Worm (Caenorhabditis elegans) whole organism, L1 larva: ENCODE data around the gene wdr-31.

Source experiments
- C04F5.9 ChIP-seq: sonication (generic microtip); optimal IDR thresholded peaks from 2 replicates; lab custom pipeline; 2016; ENCODE audit warnings: missing genetic modification characterization, missing compliant biosample characterization
- Y116A8C.19 ChIP-seq: sonication (generic microtip); optimal IDR thresholded peaks from 2 replicates; lab custom pipeline; 2016; ENCODE audit warnings: missing compliant biosample characterization, missing genetic modification characterization, borderline replicate concordance
- aha-1 ChIP-seq: fragments of 150-350 bp; optimal IDR thresholded peaks from 2 replicates; lab custom pipeline; 2014; ENCODE audit warnings: missing biosample characterization, missing genetic modification characterization
- alr-1 ChIP-seq: fragments of 200-800 bp; sonication (Bioruptor generic); optimal IDR thresholded peaks from 2 replicates; lab custom pipeline; 2018; ENCODE audit warnings: borderline replicate concordance, mild to moderate bottlenecking, missing genetic modification characterization, missing compliant biosample characterization
- blmp-1 ChIP-seq: fragments of 150-350 bp; optimal IDR thresholded peaks from 2 replicates; lab custom pipeline; 2014; ENCODE audit warnings: missing biosample characterization, missing genetic modification characterization
- ceh-63 ChIP-seq: fragments of 200-800 bp; sonication (Bioruptor generic); optimal IDR thresholded peaks from 2 replicates; lab custom pipeline; 2018; ENCODE audit warnings: mild to moderate bottlenecking, missing genetic modification characterization, missing compliant biosample characterization
- ceh-8 ChIP-seq: fragments of 200-800 bp; sonication (Bioruptor generic); optimal IDR thresholded peaks from 2 replicates; lab custom pipeline; 2018; ENCODE audit warnings: mild to moderate bottlenecking, missing genetic modification characterization, moderate library complexity, missing compliant biosample characterization
- ceh-88 ChIP-seq: fragments of 200-800 bp; sonication (Bioruptor generic); IDR thresholded peaks from 2 replicates; pipeline ENCODE4 v1.3.6; 2022; ENCODE audit warnings: missing genetic modification characterization, missing compliant biosample characterization
- ces-1 ChIP-seq: fragments of 150-350 bp; optimal IDR thresholded peaks from 2 replicates; lab custom pipeline; 2014; ENCODE audit warnings: missing biosample characterization, missing genetic modification reagents, missing genetic modification characterization
- efl-1 ChIP-seq, 4 experiments: fragments of 150-350 bp; optimal IDR thresholded peaks in 3 of 4; peaks in 1 of 4; 1 replicate in 1 of 4; 2 replicates in 3 of 4; lab custom pipeline; 2014; ENCODE audit warnings: missing biosample characterization in 2 of 4, missing genetic modification characterization in 2 of 4, missing genetic modification reagents in 2 of 4
- efl-3 ChIP-seq: fragments of 200-800 bp; sonication (Bioruptor generic); optimal IDR thresholded peaks from 2 replicates; lab custom pipeline; 2018; ENCODE audit warnings: mild to moderate bottlenecking, missing genetic modification characterization, missing compliant biosample characterization
- elt-2 ChIP-seq: sonication (generic microtip); optimal IDR thresholded peaks from 2 replicates; lab custom pipeline; 2016; ENCODE audit warnings: missing genetic modification characterization, mild to moderate bottlenecking, inconsistent platforms, missing compliant biosample characterization, missing genetic modification reagents
- fkh-10 ChIP-seq: sonication (generic microtip); optimal IDR thresholded peaks from 2 replicates; lab custom pipeline; 2017; ENCODE audit warnings: missing biosample characterization, missing genetic modification reagents, missing genetic modification characterization
- fos-1 ChIP-seq: fragments of 150-350 bp; optimal IDR thresholded peaks from 2 replicates; lab custom pipeline; 2014; ENCODE audit warnings: missing biosample characterization, missing genetic modification characterization
- hlh-17 ChIP-seq: fragments of 200-800 bp; sonication (Bioruptor generic); optimal IDR thresholded peaks from 2 replicates; lab custom pipeline; 2018; ENCODE audit warnings: missing genetic modification characterization, mild to moderate bottlenecking, missing compliant biosample characterization, moderate library complexity, borderline replicate concordance
- hlh-4 ChIP-seq: sonication (generic microtip); optimal IDR thresholded peaks from 2 replicates; lab custom pipeline; 2016; ENCODE audit warnings: mild to moderate bottlenecking, missing genetic modification characterization, missing compliant biosample characterization
- irx-1 ChIP-seq: sonication (generic microtip); optimal IDR thresholded peaks from 2 replicates; lab custom pipeline; 2016; ENCODE audit warnings: missing genetic modification characterization, missing compliant biosample characterization
- jun-1 ChIP-seq: fragments of 150-350 bp; optimal IDR thresholded peaks from 2 replicates; lab custom pipeline; 2014; ENCODE audit warnings: missing biosample characterization, missing genetic modification reagents, missing genetic modification characterization
- lin-14 ChIP-seq: fragments of 200-800 bp; sonication (Bioruptor generic); optimal IDR thresholded peaks from 2 replicates; lab custom pipeline; 2018; ENCODE audit warnings: mild to moderate bottlenecking, missing genetic modification characterization, moderate library complexity, missing compliant biosample characterization
- lin-35 ChIP-seq, 2 experiments: fragments of 150-350 bp; optimal IDR thresholded peaks; 2 replicates each; lab custom pipeline; 2014; ENCODE audit warnings: missing biosample characterization in 2 of 2, missing genetic modification characterization in 2 of 2, missing genetic modification reagents in 2 of 2
- lin-39 ChIP-seq: fragments of 150-350 bp; optimal IDR thresholded peaks from 2 replicates; lab custom pipeline; 2014; ENCODE audit warnings: missing biosample characterization, missing genetic modification reagents, missing genetic modification characterization
- lir-3 ChIP-seq: sonication (generic microtip); optimal IDR thresholded peaks from 2 replicates; lab custom pipeline; 2016; ENCODE audit warnings: mild to moderate bottlenecking, missing genetic modification characterization, moderate library complexity, missing compliant biosample characterization; ENCODE audit not compliant: poor library complexity
- mab-9 ChIP-seq: fragments of 200-800 bp; sonication (Bioruptor generic); IDR thresholded peaks from 2 replicates; pipeline ENCODE4 v1.3.6; 2022; ENCODE audit warnings: missing genetic modification reagents, missing genetic modification characterization, missing compliant biosample characterization
- mdl-1 ChIP-seq, 2 experiments: fragments of 150-350 bp; optimal IDR thresholded peaks; 2 replicates each; lab custom pipeline; 2014 to 2017; ENCODE audit warnings: missing biosample characterization in 2 of 2, missing genetic modification characterization in 2 of 2, inconsistent platforms in 1 of 2
- nhr-19 ChIP-seq: fragments of 200-800 bp; sonication (Bioruptor generic); conservative IDR thresholded peaks from 2 replicates; pipeline ENCODE4 v1.3.6; 2022; ENCODE audit warnings: missing genetic modification characterization, missing compliant biosample characterization
- nhr-237 ChIP-seq: fragments of 150-350 bp; optimal IDR thresholded peaks from 2 replicates; lab custom pipeline; 2014; ENCODE audit warnings: missing biosample characterization, missing genetic modification characterization
- nhr-85 ChIP-seq: sonication (generic microtip); peaks from one replicate; lab custom pipeline; 2016; ENCODE audit warnings: missing genetic modification characterization, inconsistent platforms, missing compliant biosample characterization
- sox-4 ChIP-seq: sonication (generic microtip); optimal IDR thresholded peaks from 2 replicates; lab custom pipeline; 2016; ENCODE audit warnings: missing genetic modification characterization, missing compliant biosample characterization
- swsn-7 ChIP-seq: sonication (generic microtip); optimal IDR thresholded peaks from 2 replicates; lab custom pipeline; 2016; ENCODE audit warnings: missing genetic modification characterization, missing compliant biosample characterization
- tbx-2 ChIP-seq: sonication (generic microtip); optimal IDR thresholded peaks from 2 replicates; lab custom pipeline; 2016; ENCODE audit warnings: missing genetic modification characterization, missing compliant biosample characterization
- tlp-1 ChIP-seq: fragments of 150-350 bp; optimal IDR thresholded peaks from 2 replicates; lab custom pipeline; 2014; ENCODE audit warnings: missing biosample characterization, missing genetic modification characterization
- unc-86 ChIP-seq: sonication (generic microtip); optimal IDR thresholded peaks from 2 replicates; lab custom pipeline; 2016; ENCODE audit warnings: missing genetic modification characterization, missing compliant biosample characterization
- unc-98 ChIP-seq: fragments of 200-800 bp; sonication (Bioruptor generic); IDR thresholded peaks from 2 replicates; pipeline ENCODE4 v1.3.6; 2022; ENCODE audit warnings: missing genetic modification characterization, missing compliant biosample characterization
- zag-1 ChIP-seq: fragments of 150-350 bp; optimal IDR thresholded peaks from 2 replicates; lab custom pipeline; 2014; ENCODE audit warnings: missing biosample characterization, missing genetic modification characterization
- zip-4 ChIP-seq: fragments of 200-800 bp; sonication (Bioruptor generic); optimal IDR thresholded peaks from 2 replicates; lab custom pipeline; 2018; ENCODE audit warnings: mild to moderate bottlenecking, missing genetic modification characterization, moderate library complexity, missing compliant biosample characterization
- ztf-4 ChIP-seq: fragments of 150-350 bp; optimal IDR thresholded peaks from 2 replicates; lab custom pipeline; 2014; ENCODE audit warnings: missing biosample characterization, missing genetic modification characterization

wdr-31 gene

ce11 chrII:2702757-2703156, 32.3 kb downstream of the wdr-31 start, which contains the start of gene sri-60:
Gene sri-60, minus strand, starts transcription at chrII:2702857.
- no peak for TF ChIP-seq ces-1 (GFP tag; lab: Kevin White, UChicago)
- TF ChIP-seq mab-9 (GFP tag; lab: Robert Waterston, UW) = no peak
- no peak for TF ChIP-seq lin-35 (GFP tag; optimal IDR thresholded peaks at IDR 0.05; lab: Kevin White, UChicago)
- TF ChIP-seq elt-2 (tag; lab: Kevin White, UChicago) = no peak
- TF ChIP-seq blmp-1 (tag; lab: Kevin White, UChicago) = no peak
- no peak for TF ChIP-seq efl-3 (GFP tag; lab: Kevin White, UChicago)
- TF ChIP-seq irx-1 = no peak
- TF ChIP-seq tbx-2 (tag; lab: Kevin White, UChicago) = no peak
- TF ChIP-seq alr-1 (tag; lab: Kevin White, UChicago) = no peak
- no peak for TF ChIP-seq fkh-10 (GFP tag; lab: Kevin White, UChicago)
- TF ChIP-seq jun-1 (tag; lab: Kevin White, UChicago) = no peak
- TF ChIP-seq, all 84 proteins: peak for 0

DNA sequence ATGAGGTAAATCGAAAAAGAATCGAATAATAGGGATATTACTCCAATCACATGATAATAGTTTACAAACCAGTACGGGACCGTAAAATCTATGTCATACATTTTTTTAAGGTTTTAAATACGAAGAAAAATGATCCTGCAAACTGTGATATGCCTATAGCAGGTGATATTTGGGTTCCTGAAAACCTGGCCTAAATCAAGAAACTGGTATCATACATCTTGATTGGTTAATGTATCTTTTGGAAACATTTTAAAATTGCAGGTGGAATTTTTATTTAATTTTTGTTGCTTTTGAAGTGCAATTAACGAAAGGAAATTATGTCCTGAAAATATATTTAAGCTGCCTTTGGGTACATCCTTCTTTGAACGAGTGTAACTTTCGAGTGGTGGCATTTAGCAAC, 34.9 kb downstream of the wdr-31 start, which contains the start of gene sri-61:
Gene sri-61 (minus strand): TSS at position 101 of the 400 bp plus-strand sequence.
- TF ChIP-seq hlh-4 (tag; lab: Kevin White, UChicago) (peak; percentile 77), tlp-1 (tag; lab: Kevin White, UChicago) (no peak)

- TF ChIP-seq nhr-237 = no peak
- no peak for TF ChIP-seq ceh-8 (GFP tag; lab: Kevin White, UChicago)
- TF ChIP-seq sox-4 (tag; lab: Kevin White, UChicago) = no peak
- TF ChIP-seq zag-1 (tag; lab: Kevin White, UChicago) = no peak
- no peak for TF ChIP-seq hlh-17
- no peak for TF ChIP-seq zip-4 (GFP tag; lab: Kevin White, UChicago)
- no peak for TF ChIP-seq efl-1 (optimal IDR thresholded peaks at IDR 0.05; lab: Kevin White, UChicago)
- no peak for TF ChIP-seq efl-1 (GFP tag; optimal IDR thresholded peaks at IDR 0.05 in 1 of 2; lab: Kevin White, UChicago)
- no peak for TF ChIP-seq nhr-85 (tag; lab: Kevin White, UChicago)
- TF ChIP-seq nhr-19 (GFP tag; lab: Robert Waterston, UW) = no peak
- TF ChIP-seq ces-1 (GFP tag; lab: Kevin White, UChicago) = no peak
- TF ChIP-seq lin-14 = no peak
- no peak for TF ChIP-seq elt-2 (tag; lab: Kevin White, UChicago)
- TF ChIP-seq, all 84 proteins: peak for 0
These were observed 36.7 kb downstream of the wdr-31 start, which contains the start of gene sri-62 for ce11 chrII:2698378-2698777. Gene sri-62, minus strand, starts transcription at chrII:2698478.

- TF ChIP-seq efl-1 (optimal IDR thresholded peaks at IDR 0.05; lab: Kevin White, UChicago) (no peak), efl-1 (GFP tag; optimal IDR thresholded peaks at IDR 0.05 in 1 of 2; lab: Kevin White, UChicago) (peak in 1 of 2 experiments; percentile 88), nhr-237 (no peak), lin-14 (peak; percentile 57), fkh-10 (GFP tag; lab: Kevin White, UChicago) (peak; percentile 33)
- TF ChIP-seq, all 84 proteins: peak for 3
These were observed 40.0 kb downstream of the wdr-31 start for ce11 chrII:2695079-2695478.

ce11 chrII:2692476-2692875, 42.6 kb downstream of the wdr-31 start, which contains the start of gene set-11:
Gene set-11, minus strand, starts transcription at chrII:2692576.
- TF ChIP-seq efl-3 (GFP tag; lab: Kevin White, UChicago) (no peak), unc-98 (GFP tag; lab: Robert Waterston, UW) (no peak), fos-1 (no peak), lir-3 (tag; lab: Kevin White, UChicago) (no peak), lin-39 (tag; lab: Kevin White, UChicago) (no peak), zag-1 (tag; lab: Kevin White, UChicago) (no peak), unc-86 (tag; lab: Kevin White, UChicago) (no peak)

- TF ChIP-seq aha-1 (no peak), Y116A8C.19 (tag; lab: Kevin White, UChicago) (no peak), C04F5.9 (tag; lab: Kevin White, UChicago) (no peak), swsn-7 (no peak), ceh-63 (GFP tag; lab: Kevin White, UChicago) (no peak), zag-1 (tag; lab: Kevin White, UChicago) (no peak), ztf-4 (tag; lab: Kevin White, UChicago) (no peak), ceh-88 (GFP tag; lab: Robert Waterston, UW) (no peak), mdl-1 (tag; optimal IDR thresholded peaks at IDR 0.05; lab: Kevin White, UChicago) (no peak)
These were observed 45.0 kb downstream of the wdr-31 start, which contains the start of gene nspf-3 for ce11 chrII:2690080-2690479. Gene nspf-3, minus strand, starts transcription at chrII:2690180.
